Worm (Caenorhabditis elegans) whole organism, young adult: ENCODE results near the gene T03F7.5.

Experiments
- B0336.3 ChIP-seq: fragments of 200-800 bp; sonication (Bioruptor generic); IDR thresholded peaks from 2 replicates; pipeline ENCODE4 v1.3.6; 2022; ENCODE audit warnings: missing genetic modification characterization, missing compliant biosample characterization
- D2030.7 ChIP-seq: fragments of 200-800 bp; sonication (Bioruptor generic); IDR thresholded peaks from 2 replicates; pipeline ENCODE4 v1.3.6; 2022; ENCODE audit warnings: missing genetic modification reagents, missing genetic modification characterization, missing compliant biosample characterization
- F10E7.11 ChIP-seq: sonication (generic microtip); optimal IDR thresholded peaks from 2 replicates; lab custom pipeline; 2017; ENCODE audit warnings: mild to moderate bottlenecking, missing genetic modification characterization, moderate library complexity, missing compliant biosample characterization
- F33H1.4 ChIP-seq: fragments of 200-800 bp; sonication (Bioruptor generic); IDR thresholded peaks from 2 replicates; pipeline ENCODE4 v1.3.6; 2022; ENCODE audit warnings: missing genetic modification reagents, missing genetic modification characterization, missing compliant biosample characterization
- F37B4.10 ChIP-seq: fragments of 200-800 bp; sonication (Bioruptor generic); IDR thresholded peaks from 2 replicates; pipeline ENCODE4 v1.3.6; 2022; ENCODE audit warnings: missing genetic modification characterization, missing compliant biosample characterization
- F39B2.1 ChIP-seq: fragments of 200-800 bp; sonication (Bioruptor generic); IDR thresholded peaks from 2 replicates; pipeline ENCODE4 v1.3.6; 2022; ENCODE audit warnings: missing genetic modification reagents, missing genetic modification characterization, missing compliant biosample characterization
- F49E8.2 ChIP-seq: sonication (generic microtip); optimal IDR thresholded peaks from 3 replicates; lab custom pipeline; 2017; ENCODE audit warnings: missing genetic modification characterization, mild to moderate bottlenecking, missing compliant biosample characterization, antibody characterized with exemption, moderate library complexity; ENCODE audit not compliant: insufficient read depth
- F52B5.7 ChIP-seq: sonication (generic microtip); optimal IDR thresholded peaks from 2 replicates; lab custom pipeline; 2016; ENCODE audit warnings: mild to moderate bottlenecking, missing genetic modification characterization, missing compliant biosample characterization
- F55B11.4 ChIP-seq: sonication (generic microtip); optimal IDR thresholded peaks from 2 replicates; lab custom pipeline; 2016; ENCODE audit warnings: missing compliant biosample characterization, missing genetic modification characterization, borderline replicate concordance; ENCODE audit not compliant: insufficient read depth
- F57C9.4 ChIP-seq: sonication (generic microtip); optimal IDR thresholded peaks from 2 replicates; lab custom pipeline; 2017; ENCODE audit warnings: mild to moderate bottlenecking, missing genetic modification characterization, missing compliant biosample characterization
- K11D2.4 ChIP-seq: fragments of 200-800 bp; sonication (Bioruptor generic); IDR thresholded peaks from 2 replicates; pipeline ENCODE4 v1.3.6; 2022; ENCODE audit warnings: missing genetic modification reagents, missing genetic modification characterization, missing compliant biosample characterization
- T07F8.4 ChIP-seq: sonication (generic microtip); optimal IDR thresholded peaks from 2 replicates; lab custom pipeline; 2016; ENCODE audit warnings: mild to moderate bottlenecking, missing genetic modification characterization, moderate library complexity, missing compliant biosample characterization
- T26A5.8 ChIP-seq: sonication (generic microtip); optimal IDR thresholded peaks from 2 replicates; lab custom pipeline; 2016; ENCODE audit warnings: missing genetic modification characterization, missing compliant biosample characterization
- Y53F4B.3 ChIP-seq: fragments of 200-800 bp; sonication (Bioruptor generic); IDR thresholded peaks from 2 replicates; pipeline ENCODE4 v1.3.6; 2022; ENCODE audit warnings: missing genetic modification reagents, missing genetic modification characterization, missing compliant biosample characterization
- Y53G8AR.9 ChIP-seq: fragments of 200-800 bp; sonication (Bioruptor generic); conservative IDR thresholded peaks from 2 replicates; pipeline ENCODE4 v1.3.6; 2022; ENCODE audit warnings: missing genetic modification reagents, missing genetic modification characterization, missing compliant biosample characterization
- Y67H2A.10 ChIP-seq: fragments of 200-800 bp; sonication (Bioruptor generic); conservative IDR thresholded peaks from 2 replicates; pipeline ENCODE4 v1.3.6; 2022; ENCODE audit warnings: missing genetic modification reagents, missing genetic modification characterization, missing compliant biosample characterization
- Y79H2A.3 ChIP-seq: fragments of 200-800 bp; sonication (Bioruptor generic); conservative IDR thresholded peaks from 2 replicates; pipeline ENCODE4 v1.3.6; 2022; ENCODE audit warnings: missing genetic modification reagents, missing genetic modification characterization, missing compliant biosample characterization
- ceh-100 ChIP-seq: fragments of 200-800 bp; sonication (Bioruptor generic); IDR thresholded peaks from 2 replicates; pipeline ENCODE4 v1.3.6; 2022; ENCODE audit warnings: missing genetic modification reagents, missing genetic modification characterization, missing compliant biosample characterization
- ceh-27 ChIP-seq: fragments of 200-800 bp; sonication (Bioruptor generic); optimal IDR thresholded peaks from 2 replicates; lab custom pipeline; 2018; ENCODE audit warnings: mild to moderate bottlenecking, missing genetic modification characterization, moderate library complexity, missing compliant biosample characterization
- ceh-91 ChIP-seq: fragments of 200-800 bp; sonication (Bioruptor generic); IDR thresholded peaks from 2 replicates; pipeline ENCODE4 v1.3.6; 2022; ENCODE audit warnings: missing genetic modification reagents, missing genetic modification characterization, missing compliant biosample characterization
- die-1 ChIP-seq: sonication (generic microtip); optimal IDR thresholded peaks from 2 replicates; lab custom pipeline; 2016; ENCODE audit warnings: missing genotype, mild to moderate bottlenecking, missing genetic modification characterization, missing compliant biosample characterization
- dox-1 ChIP-seq: fragments of 200-800 bp; sonication (Bioruptor generic); IDR thresholded peaks from 2 replicates; pipeline ENCODE4 v1.3.6; 2022; ENCODE audit warnings: missing genetic modification reagents, missing genetic modification characterization, missing compliant biosample characterization
- egl-18 ChIP-seq: fragments of 200-800 bp; sonication (Bioruptor generic); IDR thresholded peaks from 2 replicates; pipeline ENCODE4 v1.3.6; 2022; ENCODE audit warnings: missing genetic modification reagents, missing genetic modification characterization, missing compliant biosample characterization
- egl-44 ChIP-seq: fragments of 200-800 bp; sonication (Bioruptor generic); IDR thresholded peaks from 2 replicates; pipeline ENCODE4 v1.3.6; 2022; ENCODE audit warnings: missing genetic modification reagents, missing genetic modification characterization, missing compliant biosample characterization
- egrh-3 ChIP-seq: fragments of 200-800 bp; sonication (Bioruptor generic); IDR thresholded peaks from 2 replicates; pipeline ENCODE4 v1.3.6; 2022; ENCODE audit warnings: missing genetic modification reagents, missing genetic modification characterization, missing compliant biosample characterization
- gei-17 ChIP-seq: fragments of 200-800 bp; sonication (Bioruptor generic); optimal IDR thresholded peaks from 2 replicates; lab custom pipeline; 2018; ENCODE audit warnings: mild to moderate bottlenecking, missing genetic modification characterization, missing compliant biosample characterization
- hmg-1.2 ChIP-seq: fragments of 200-800 bp; sonication (Bioruptor generic); IDR thresholded peaks from 2 replicates; pipeline ENCODE4 v1.3.6; 2022; ENCODE audit warnings: missing genetic modification reagents, missing genetic modification characterization, missing compliant biosample characterization
- lir-1 ChIP-seq: fragments of 200-800 bp; sonication (Bioruptor generic); conservative IDR thresholded peaks from 2 replicates; pipeline ENCODE4 v1.3.6; 2022; ENCODE audit warnings: missing genetic modification reagents, missing genetic modification characterization, missing compliant biosample characterization
- lsy-27 ChIP-seq: sonication (generic microtip); optimal IDR thresholded peaks from 2 replicates; lab custom pipeline; 2017; ENCODE audit warnings: missing genetic modification characterization, mild to moderate bottlenecking, missing compliant biosample characterization, antibody characterized with exemption, missing genotype, borderline replicate concordance; ENCODE audit not compliant: insufficient read depth
- madf-6 ChIP-seq: fragments of 200-800 bp; sonication (Bioruptor generic); IDR thresholded peaks from 2 replicates; pipeline ENCODE4 v1.3.6; 2022; ENCODE audit warnings: missing genetic modification reagents, missing genetic modification characterization, missing compliant biosample characterization
- mcd-1 ChIP-seq: fragments of 200-800 bp; sonication (Bioruptor generic); IDR thresholded peaks from 2 replicates; pipeline ENCODE4 v1.3.6; 2022; ENCODE audit warnings: missing genetic modification reagents, missing genetic modification characterization, missing compliant biosample characterization
- mxl-1 ChIP-seq: sonication (generic microtip); optimal IDR thresholded peaks from 2 replicates; lab custom pipeline; 2016; ENCODE audit warnings: missing genetic modification characterization, missing compliant biosample characterization
- nhr-179 ChIP-seq: sonication (generic microtip); optimal IDR thresholded peaks from 2 replicates; lab custom pipeline; 2016; ENCODE audit warnings: mild to moderate bottlenecking, missing genetic modification characterization, missing compliant biosample characterization
- nhr-80 ChIP-seq: sonication (generic microtip); optimal IDR thresholded peaks from 2 replicates; lab custom pipeline; 2016; ENCODE audit warnings: missing genetic modification characterization, missing compliant biosample characterization
- pbrm-1 ChIP-seq: fragments of 200-800 bp; sonication (Bioruptor generic); IDR thresholded peaks from 2 replicates; pipeline ENCODE4 v1.3.6; 2022; ENCODE audit warnings: missing genetic modification reagents, missing genetic modification characterization, missing compliant biosample characterization
- sea-2 ChIP-seq: fragments of 200-800 bp; sonication (Bioruptor generic); IDR thresholded peaks from 2 replicates; pipeline ENCODE4 v1.3.6; 2022; ENCODE audit warnings: missing genetic modification characterization, missing compliant biosample characterization
- snpc-1.1 ChIP-seq: sonication (generic microtip); optimal IDR thresholded peaks from 2 replicates; lab custom pipeline; 2017; ENCODE audit warnings: missing genetic modification characterization, mild to moderate bottlenecking, missing compliant biosample characterization, antibody characterized with exemption, moderate library complexity, missing genotype, missing genetic modification reagents; ENCODE audit not compliant: insufficient read depth
- somi-1 ChIP-seq: fragments of 200-800 bp; sonication (Bioruptor generic); optimal IDR thresholded peaks from 2 replicates; lab custom pipeline; 2018; ENCODE audit warnings: mild to moderate bottlenecking, missing genetic modification characterization, missing compliant biosample characterization
- sptf-2 ChIP-seq: fragments of 200-800 bp; sonication (Bioruptor generic); optimal IDR thresholded peaks from 2 replicates; lab custom pipeline; 2018; ENCODE audit warnings: mild to moderate bottlenecking, missing genetic modification characterization, missing compliant biosample characterization
- zim-3 ChIP-seq: sonication (generic microtip); optimal IDR thresholded peaks from 2 replicates; lab custom pipeline; 2017; ENCODE audit warnings: mild to moderate bottlenecking, missing genetic modification characterization, moderate library complexity, missing compliant biosample characterization
- ztf-18 ChIP-seq: sonication (generic microtip); optimal IDR thresholded peaks from 2 replicates; lab custom pipeline; 2016; ENCODE audit warnings: missing genotype, mild to moderate bottlenecking, missing genetic modification characterization, missing compliant biosample characterization
- ztf-22 ChIP-seq: fragments of 200-800 bp; sonication (Bioruptor generic); optimal IDR thresholded peaks from 2 replicates; lab custom pipeline; 2018; ENCODE audit warnings: mild to moderate bottlenecking, missing genetic modification characterization, moderate library complexity, missing compliant biosample characterization
- ztf-25 ChIP-seq: fragments of 200-800 bp; sonication (Bioruptor generic); IDR thresholded peaks from 2 replicates; pipeline ENCODE4 v1.3.6; 2022; ENCODE audit warnings: missing genetic modification reagents, missing genetic modification characterization, missing compliant biosample characterization
- ztf-28 ChIP-seq: fragments of 200-800 bp; sonication (Bioruptor generic); IDR thresholded peaks from 2 replicates; pipeline ENCODE4 v1.3.6; 2022; ENCODE audit warnings: missing genetic modification reagents, missing genetic modification characterization, missing compliant biosample characterization

Gene T03F7.5

ce11 chrV:11329100-11329499, 30.6 kb upstream of the T03F7.5 start, which contains the start of gene F47G9.6:
TSS of gene F47G9.6 (plus strand) at chrV:11329400.
- TF ChIP-seq lsy-27 (tag; lab: Kevin White, UChicago): no peak
- TF ChIP-seq nhr-80 (tag; lab: Kevin White, UChicago): no peak
- TF ChIP-seq F37B4.10: no peak
- TF ChIP-seq, all 124 proteins: peak for 0

ce11 chrV:11328613-11329012, 30.1 kb upstream of the T03F7.5 start:
- TF ChIP-seq mcd-1 (GFP tag; lab: Robert Waterston, UW) (peak; percentile 78), Y79H2A.3 (0 out of 2 replicates have a peak, but pooled peaks have one; percentile 56), ceh-100 (GFP tag; lab: Robert Waterston, UW) (peak; percentile 92), ztf-28 (GFP tag; lab: Robert Waterston, UW) (peak; percentile 73; the same call in 1 of the 2 replicates), dox-1 (GFP tag; lab: Robert Waterston, UW) (peak; percentile 53; the same call in 1 of the 2 replicates), D2030.7 (GFP tag; lab: Robert Waterston, UW) (0 out of 2 replicates have a peak, but pooled peaks have one; percentile 37), egrh-3 (GFP tag; lab: Robert Waterston, UW) (peak; percentile 49; the same call in 1 of the 2 replicates), ceh-91 (GFP tag; lab: Robert Waterston, UW) (peak; percentile 54), Y67H2A.10 (GFP tag; lab: Robert Waterston, UW) (0 out of 2 replicates have a peak, but pooled peaks have one; percentile 13), pbrm-1 (GFP tag; lab: Robert Waterston, UW) (peak; percentile 31; the same call in 1 of the 2 replicates), hmg-1.2 (GFP tag; lab: Robert Waterston, UW) (peak; percentile 22; the same call in 1 of the 2 replicates)

- peak; percentile 78 for TF ChIP-seq ceh-91 (GFP tag; lab: Robert Waterston, UW)
- no peak for TF ChIP-seq die-1 (tag; lab: Kevin White, UChicago)
- peak; percentile 84 for TF ChIP-seq pbrm-1 (GFP tag; lab: Robert Waterston, UW)
- no peak for TF ChIP-seq egl-18 (GFP tag; lab: Robert Waterston, UW)
- TF ChIP-seq F33H1.4 (GFP tag; lab: Robert Waterston, UW): peak; percentile 55
- no peak for TF ChIP-seq Y53G8AR.9 (GFP tag; lab: Robert Waterston, UW)
- TF ChIP-seq somi-1 (GFP tag; lab: Kevin White, UChicago): no peak
- no peak for TF ChIP-seq F39B2.1 (GFP tag; lab: Robert Waterston, UW)
- TF ChIP-seq ztf-25 (GFP tag; lab: Robert Waterston, UW): no peak
- TF ChIP-seq F52B5.7 (tag; lab: Kevin White, UChicago): no peak
- no peak for TF ChIP-seq T26A5.8 (tag; lab: Kevin White, UChicago)
- TF ChIP-seq T07F8.4 (tag; lab: Kevin White, UChicago): no peak
- no peak for TF ChIP-seq B0336.3 (GFP tag; lab: Robert Waterston, UW)
- TF ChIP-seq F49E8.2 (tag; lab: Kevin White, UChicago): no peak
- no peak for TF ChIP-seq gei-17 (GFP tag; lab: Kevin White, UChicago)
- TF ChIP-seq sptf-2 (GFP tag; lab: Kevin White, UChicago): no peak
- peak; percentile 70; the same call in 1 of the 2 replicates for TF ChIP-seq lir-1 (GFP tag; lab: Robert Waterston, UW)
- TF ChIP-seq Y67H2A.10 (GFP tag; lab: Robert Waterston, UW): no peak
- TF ChIP-seq ztf-22 (GFP tag; lab: Kevin White, UChicago): no peak
- TF ChIP-seq mxl-1 (tag; lab: Kevin White, UChicago): no peak
- no peak for TF ChIP-seq F55B11.4 (tag; lab: Kevin White, UChicago)
- peak; percentile 96 for TF ChIP-seq mcd-1 (GFP tag; lab: Robert Waterston, UW)
- no peak for TF ChIP-seq nhr-179 (tag; lab: Kevin White, UChicago)
- 0 out of 2 replicates have a peak, but pooled peaks have one; percentile 24 for TF ChIP-seq egl-44
- no peak for TF ChIP-seq F57C9.4
- TF ChIP-seq ztf-18 (tag; lab: Kevin White, UChicago): peak; percentile 44
- peak; percentile 15 for TF ChIP-seq ceh-27 (GFP tag; lab: Kevin White, UChicago)
- TF ChIP-seq zim-3 (tag; lab: Kevin White, UChicago): no peak
- TF ChIP-seq K11D2.4: no peak
- peak; percentile 97 for TF ChIP-seq dox-1 (GFP tag; lab: Robert Waterston, UW)
- TF ChIP-seq F10E7.11 (tag; lab: Kevin White, UChicago): no peak
- peak; percentile 76 for TF ChIP-seq madf-6 (GFP tag; lab: Robert Waterston, UW)
- TF ChIP-seq Y53F4B.3 (GFP tag; lab: Robert Waterston, UW): no peak
- no peak for TF ChIP-seq snpc-1.1 (tag; lab: Kevin White, UChicago)
- no peak for TF ChIP-seq sea-2
Measured at ce11 chrV:11326914-11327367, 28.4 kb upstream of the T03F7.5 start, which contains the start of gene tmed-10. TSS of gene tmed-10 (minus strand) at chrV:11326964.
